Worm (Caenorhabditis elegans) whole organism, early embryonic: ENCODE results near the gene Y54E2A.8.

Experiments
- B0310.2 ChIP-seq: sonication (generic microtip); optimal IDR thresholded peaks from 2 replicates; lab custom pipeline; 2016; ENCODE audit warnings: mild to moderate bottlenecking, missing genetic modification characterization, missing compliant biosample characterization
- F13C5.2 ChIP-seq: sonication (generic microtip); optimal IDR thresholded peaks from 2 replicates; lab custom pipeline; 2017; ENCODE audit warnings: mild to moderate bottlenecking, missing genetic modification characterization, inconsistent platforms, missing compliant biosample characterization
- aly-1 ChIP-seq: sonication (generic microtip); optimal IDR thresholded peaks from 2 replicates; lab custom pipeline; 2016; ENCODE audit warnings: missing genetic modification characterization, missing compliant biosample characterization
- ama-1 ChIP-seq: fragments of 150-350 bp; optimal IDR thresholded peaks from 2 replicates; lab custom pipeline; 2014
- ceh-13 ChIP-seq: fragments of 200-800 bp; sonication (Bioruptor generic); optimal IDR thresholded peaks from 2 replicates; lab custom pipeline; 2018; ENCODE audit warnings: mild to moderate bottlenecking, missing genetic modification characterization, missing compliant biosample characterization
- ceh-36 ChIP-seq: sonication (generic microtip); optimal IDR thresholded peaks from 2 replicates; lab custom pipeline; 2016; ENCODE audit warnings: missing genetic modification characterization, inconsistent platforms, missing compliant biosample characterization
- ets-7 ChIP-seq: sonication (generic microtip); optimal IDR thresholded peaks from 2 replicates; lab custom pipeline; 2016; ENCODE audit warnings: missing genotype, missing genetic modification characterization, missing compliant biosample characterization
- flt-1 ChIP-seq: fragments of 200-800 bp; sonication (Bioruptor generic); IDR thresholded peaks from 2 replicates; pipeline ENCODE4 v1.3.6; 2022; ENCODE audit warnings: missing genetic modification characterization, missing compliant biosample characterization
- hmbx-1 ChIP-seq: sonication (generic microtip); optimal IDR thresholded peaks from 2 replicates; lab custom pipeline; 2016; ENCODE audit warnings: mild to moderate bottlenecking, missing genetic modification characterization, missing compliant biosample characterization
- hmg-4 ChIP-seq: fragments of 200-800 bp; sonication (Bioruptor generic); optimal IDR thresholded peaks from 2 replicates; lab custom pipeline; 2018; ENCODE audit warnings: mild to moderate bottlenecking, missing genetic modification characterization, missing compliant biosample characterization
- hnd-1 ChIP-seq: sonication (generic microtip); optimal IDR thresholded peaks from 2 replicates; lab custom pipeline; 2016; ENCODE audit warnings: missing genetic modification characterization, missing compliant biosample characterization
- pes-1 ChIP-seq: fragments of 200-800 bp; sonication (Bioruptor generic); IDR thresholded peaks from 2 replicates; pipeline ENCODE4 v1.3.6; 2022; ENCODE audit warnings: missing genetic modification reagents, missing genetic modification characterization, missing compliant biosample characterization
- scrt-1 ChIP-seq: fragments of 200-800 bp; sonication (Bioruptor generic); IDR thresholded peaks from 2 replicates; pipeline ENCODE4 v1.3.6; 2022; ENCODE audit warnings: missing genetic modification characterization, missing compliant biosample characterization
- sea-1 ChIP-seq: fragments of 200-800 bp; sonication (Bioruptor generic); conservative IDR thresholded peaks from 2 replicates; pipeline ENCODE4 v1.3.6; 2022; ENCODE audit warnings: missing genetic modification characterization, missing compliant biosample characterization
- tbx-11 ChIP-seq: fragments of 200-800 bp; sonication (Bioruptor generic); IDR thresholded peaks from 2 replicates; pipeline ENCODE4 v1.3.6; 2022; ENCODE audit warnings: missing genetic modification characterization, missing compliant biosample characterization
- tbx-37 ChIP-seq: fragments of 200-800 bp; sonication (Bioruptor generic); conservative IDR thresholded peaks from 2 replicates; pipeline ENCODE4 v1.3.6; 2022; ENCODE audit warnings: missing genetic modification reagents, missing genetic modification characterization, missing compliant biosample characterization
- tra-4 ChIP-seq: sonication (generic microtip); optimal IDR thresholded peaks from 2 replicates; lab custom pipeline; 2017; ENCODE audit warnings: missing genetic modification characterization, missing compliant biosample characterization

Gene Y54E2A.8

ce11 chrII:14814894-14815568, 36.9 kb downstream of the Y54E2A.8 start, which contains the start of gene W01D2.1:
Gene W01D2.1 (plus strand): TSS chrII:14815518.
- TF ChIP-seq hnd-1 (tag; lab: Kevin White, UChicago) (no peak), ama-1 (no peak), hmbx-1 (tag; lab: Kevin White, UChicago) (no peak), ceh-36 (tag; lab: Kevin White, UChicago) (no peak), pes-1 (GFP tag; lab: Robert Waterston, UW) (no peak), scrt-1 (GFP tag; lab: Robert Waterston, UW) (no peak), ets-7 (tag; lab: Kevin White, UChicago) (no peak), tra-4 (tag; lab: Kevin White, UChicago) (no peak), tbx-37 (GFP tag; lab: Robert Waterston, UW) (no peak), hmg-4 (no peak), sea-1 (GFP tag; lab: Robert Waterston, UW) (no peak), flt-1 (GFP tag; lab: Robert Waterston, UW) (no peak), aly-1 (no peak), ceh-13 (GFP tag; lab: Kevin White, UChicago) (no peak), tbx-11 (GFP tag; lab: Robert Waterston, UW) (no peak), B0310.2 (tag; lab: Kevin White, UChicago) (no peak), F13C5.2 (no peak)

- TF ChIP-seq scrt-1 (GFP tag; lab: Robert Waterston, UW) (no peak), hmg-4 (no peak), tbx-11 (GFP tag; lab: Robert Waterston, UW) (no peak), hnd-1 (tag; lab: Kevin White, UChicago) (no peak), ceh-13 (GFP tag; lab: Kevin White, UChicago) (no peak), flt-1 (GFP tag; lab: Robert Waterston, UW) (no peak), hmbx-1 (tag; lab: Kevin White, UChicago) (no peak)
Measured at ce11 chrII:14816086-14816485, 37.9 kb downstream of the Y54E2A.8 start.

ce11 chrII:14818376-14818775, 40.2 kb downstream of the Y54E2A.8 start, which contains the start of gene nhr-61:
Gene nhr-61 (minus strand): TSS chrII:14818543.
- TF ChIP-seq tbx-37 (GFP tag; lab: Robert Waterston, UW) = no peak
- no peak for TF ChIP-seq sea-1 (GFP tag; lab: Robert Waterston, UW)
- TF ChIP-seq hnd-1 (tag; lab: Kevin White, UChicago) = no peak
- no peak for TF ChIP-seq aly-1
- no peak for TF ChIP-seq ceh-36 (tag; lab: Kevin White, UChicago)
- TF ChIP-seq ceh-13 (GFP tag; lab: Kevin White, UChicago) = no peak
- no peak for TF ChIP-seq hmbx-1 (tag; lab: Kevin White, UChicago)
- no peak for TF ChIP-seq hmg-4
- no peak for TF ChIP-seq flt-1 (GFP tag; lab: Robert Waterston, UW)
- TF ChIP-seq scrt-1 (GFP tag; lab: Robert Waterston, UW) = no peak
- TF ChIP-seq ama-1 = no peak
- no peak for TF ChIP-seq B0310.2 (tag; lab: Kevin White, UChicago)
- no peak for TF ChIP-seq F13C5.2
- TF ChIP-seq ets-7 (tag; lab: Kevin White, UChicago) = no peak
- no peak for TF ChIP-seq tra-4 (tag; lab: Kevin White, UChicago)
- no peak for TF ChIP-seq tbx-11 (GFP tag; lab: Robert Waterston, UW)
- TF ChIP-seq pes-1 (GFP tag; lab: Robert Waterston, UW) = no peak

- TF ChIP-seq ceh-36 (tag; lab: Kevin White, UChicago) = peak; percentile 87
- TF ChIP-seq ama-1 = no peak
Measured at ce11 chrII:14819258-14819985, 41.3 kb downstream of the Y54E2A.8 start.

ce11 chrII:14820460-14820859, 42.3 kb downstream of the Y54E2A.8 start:
- TF ChIP-seq hmg-4 = no peak
- no peak for TF ChIP-seq hmbx-1 (tag; lab: Kevin White, UChicago)
- TF ChIP-seq B0310.2 (tag; lab: Kevin White, UChicago) = no peak
- TF ChIP-seq F13C5.2 = no peak
- TF ChIP-seq aly-1 = no peak
- TF ChIP-seq ets-7 (tag; lab: Kevin White, UChicago) = no peak
- no peak for TF ChIP-seq ceh-13 (GFP tag; lab: Kevin White, UChicago)
- no peak for TF ChIP-seq sea-1 (GFP tag; lab: Robert Waterston, UW)
- TF ChIP-seq hnd-1 (tag; lab: Kevin White, UChicago) = no peak
- TF ChIP-seq ceh-36 (tag; lab: Kevin White, UChicago) = no peak
- TF ChIP-seq tbx-37 (GFP tag; lab: Robert Waterston, UW) = no peak
- TF ChIP-seq scrt-1 (GFP tag; lab: Robert Waterston, UW) = no peak
- no peak for TF ChIP-seq tbx-11 (GFP tag; lab: Robert Waterston, UW)
- no peak for TF ChIP-seq pes-1 (GFP tag; lab: Robert Waterston, UW)
- TF ChIP-seq ama-1 = no peak
- TF ChIP-seq tra-4 (tag; lab: Kevin White, UChicago) = no peak
- TF ChIP-seq flt-1 (GFP tag; lab: Robert Waterston, UW) = no peak

ce11 chrII:14822419-14822818, 44.3 kb downstream of the Y54E2A.8 start:
- no peak for TF ChIP-seq tra-4 (tag; lab: Kevin White, UChicago)
- TF ChIP-seq F13C5.2 = no peak

ce11 chrII:14825413-14825812, 47.3 kb downstream of the Y54E2A.8 start:
- TF ChIP-seq F13C5.2 = no peak
- TF ChIP-seq hmbx-1 (tag; lab: Kevin White, UChicago) = no peak
- TF ChIP-seq hmg-4 = no peak
- TF ChIP-seq aly-1 = no peak
- no peak for TF ChIP-seq ama-1
- TF ChIP-seq tra-4 (tag; lab: Kevin White, UChicago) = no peak
- no peak for TF ChIP-seq flt-1 (GFP tag; lab: Robert Waterston, UW)
- no peak for TF ChIP-seq hnd-1 (tag; lab: Kevin White, UChicago)
- TF ChIP-seq ets-7 (tag; lab: Kevin White, UChicago) = no peak
- TF ChIP-seq ceh-13 (GFP tag; lab: Kevin White, UChicago) = no peak
- no peak for TF ChIP-seq tbx-11 (GFP tag; lab: Robert Waterston, UW)
- TF ChIP-seq pes-1 (GFP tag; lab: Robert Waterston, UW) = no peak
- no peak for TF ChIP-seq sea-1 (GFP tag; lab: Robert Waterston, UW)
- no peak for TF ChIP-seq B0310.2 (tag; lab: Kevin White, UChicago)
